Worm (Caenorhabditis elegans): ENCODE data around the gene C01G12.9.

C01G12.9 gene

ce11 chrII:14576429-14576828 lies 2.4 kb upstream of the C01G12.9 start, which contains the start of gene C01G12.13:
Gene C01G12.13, plus strand, starts transcription at chrII:14576729.
- TF ChIP-seq atf-7 (tag; optimal IDR thresholded peaks at IDR 0.05) (no peak), nfya-1 (tag; optimal IDR thresholded peaks at IDR 0.05; ENCODE audit: borderline replicate concordance, insufficient read depth) (no peak)

DNA sequence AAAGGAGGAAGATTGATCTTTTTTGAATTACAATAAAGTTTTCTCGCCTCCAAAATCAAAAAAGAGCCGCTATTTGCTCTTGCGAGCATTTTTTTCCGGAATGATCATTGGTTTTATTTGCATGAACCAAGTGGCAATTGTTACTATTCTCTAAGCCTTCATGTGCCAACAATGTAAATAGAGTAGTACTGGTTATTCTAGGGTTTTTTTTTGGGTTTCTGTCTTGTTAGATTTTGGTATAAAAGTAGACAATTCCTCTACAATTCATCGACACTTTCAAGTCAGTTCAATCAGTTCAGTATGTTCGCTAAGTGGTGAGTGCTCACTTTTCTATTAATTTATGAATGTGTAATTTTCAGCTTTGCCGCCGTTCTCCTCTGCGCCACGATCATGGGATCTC lies 803 bp upstream of the C01G12.9 start, which contains the start of gene nspb-7:
TSS of gene nspb-7 (plus strand) at position 301 of the 400 bp plus-strand sequence.
- TF ChIP-seq ztf-18 (tag; optimal IDR thresholded peaks at IDR 0.05) (no peak), ceh-27 (GFP tag; optimal IDR thresholded peaks at IDR 0.05) (no peak), rpc-1 (optimal IDR thresholded peaks at IDR 0.05) (no peak), rpc-1 (tag; optimal IDR thresholded peaks at IDR 0.05) (no peak), F57C9.4 (tag; optimal IDR thresholded peaks at IDR 0.05) (no peak), somi-1 (GFP tag; optimal IDR thresholded peaks at IDR 0.05) (no peak), ccch-3 (GFP tag; optimal IDR thresholded peaks at IDR 0.05) (no peak)

ce11 chrII:14580549-14580948 lies 1.7 kb downstream of the C01G12.9 start, which contains the start of the genes nspb-8 and nspb-9:
Gene nspb-8, minus strand, starts transcription at chrII:14580649.
Gene nspb-9, plus strand, starts transcription at chrII:14580859.
- TF ChIP-seq C17E4.6 (GFP tag; IDR thresholded peaks at IDR 0.05) (no peak), ccch-3 (GFP tag; optimal IDR thresholded peaks at IDR 0.05) (no peak), D2030.7 (GFP tag; IDR thresholded peaks at IDR 0.05) (no peak), attf-5 (GFP tag; optimal IDR thresholded peaks at IDR 0.05) (no peak), akir-1 (GFP tag; optimal IDR thresholded peaks at IDR 0.05) (no peak), gei-17 (GFP tag; optimal IDR thresholded peaks at IDR 0.05) (no peak), lin-26 (GFP tag; IDR thresholded peaks at IDR 0.05) (no peak), hsf-1 (GFP tag; IDR thresholded peaks at IDR 0.05) (no peak), F52B5.7 (tag; optimal IDR thresholded peaks at IDR 0.05) (no peak), nhr-90 (tag; optimal IDR thresholded peaks at IDR 0.05) (no peak), athp-1 (tag; optimal IDR thresholded peaks at IDR 0.05) (no peak), lir-1 (GFP tag; conservative IDR thresholded peaks at IDR 0.05) (no peak), F39B2.1 (GFP tag; IDR thresholded peaks at IDR 0.05) (no peak), F55B11.4 (tag; optimal IDR thresholded peaks at IDR 0.05; ENCODE audit: borderline replicate concordance, insufficient read depth) (no peak), madf-8 (GFP tag; conservative IDR thresholded peaks at IDR 0.05) (no peak), ceh-27 (GFP tag; optimal IDR thresholded peaks at IDR 0.05) (no peak)

DNA sequence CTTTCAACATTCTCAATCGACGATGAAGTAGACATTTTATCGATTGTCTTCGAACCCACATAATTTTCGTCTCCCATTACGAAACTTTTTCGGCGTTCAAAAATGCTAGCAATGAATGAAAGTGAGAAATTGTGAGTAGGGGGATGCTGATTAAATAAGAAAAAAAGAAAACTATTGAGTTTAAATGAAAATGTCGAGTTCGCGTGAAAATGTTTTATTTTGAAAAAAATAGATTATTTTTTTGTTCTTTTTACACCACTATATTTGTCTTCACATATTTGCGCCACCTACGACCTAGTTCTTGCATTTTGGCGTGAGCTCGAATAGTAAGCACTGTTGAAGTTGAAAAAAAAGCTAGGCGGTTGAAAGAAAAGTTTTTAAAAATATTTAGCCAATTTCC lies 3.4 kb downstream of the C01G12.9 start, which contains the start of gene C01G12.3:
TSS of gene C01G12.3 (minus strand) at position 101 of the 400 bp plus-strand sequence.
- no peak for TF ChIP-seq nhr-80 (tag; optimal IDR thresholded peaks at IDR 0.05)
- TF ChIP-seq lin-54 (GFP tag; optimal IDR thresholded peaks at IDR 0.05): no peak
- no peak for TF ChIP-seq him-1 (tag; optimal IDR thresholded peaks at IDR 0.05)
- TF ChIP-seq Y79H2A.3 (GFP tag; conservative IDR thresholded peaks at IDR 0.05): no peak
- TF ChIP-seq madf-8 (GFP tag; conservative IDR thresholded peaks at IDR 0.05): no peak
- TF ChIP-seq madf-3 (GFP tag; IDR thresholded peaks at IDR 0.05): no peak
- no peak for TF ChIP-seq B0019.2 (GFP tag; conservative IDR thresholded peaks at IDR 0.05)

ce11 chrII:14587407-14587806 lies 8.6 kb downstream of the C01G12.9 start, which contains the start of gene C01G12.5:
Gene C01G12.5, minus strand, starts transcription at chrII:14587507.
- TF ChIP-seq nhr-179 (tag; optimal IDR thresholded peaks at IDR 0.05) (no peak), let-607 (tag; optimal IDR thresholded peaks at IDR 0.05) (no peak), Y79H2A.3 (GFP tag; conservative IDR thresholded peaks at IDR 0.05) (no peak)
